Worm (Caenorhabditis elegans): ENCODE data around the gene fmo-3.

Gene fmo-3

ce11 chrIII:10721056-10721455, 26.6 kb downstream of the fmo-3 start:
- no peak for TF ChIP-seq blmp-1 (tag; optimal IDR thresholded peaks at IDR 0.05)
- TF ChIP-seq unc-39 (tag; optimal IDR thresholded peaks at IDR 0.05): no peak
- TF ChIP-seq tbx-8 (GFP tag; optimal IDR thresholded peaks at IDR 0.05): no peak
- no peak for TF ChIP-seq lin-32 (GFP tag; optimal IDR thresholded peaks at IDR 0.05)
- TF ChIP-seq sptf-1 (tag; optimal IDR thresholded peaks at IDR 0.05): no peak
- no peak for TF ChIP-seq ceh-83 (GFP tag; optimal IDR thresholded peaks at IDR 0.05)
- TF ChIP-seq ceh-43 (GFP tag; optimal IDR thresholded peaks at IDR 0.05): no peak
- TF ChIP-seq nhr-237 (tag; optimal IDR thresholded peaks at IDR 0.05): no peak
- TF ChIP-seq ztf-11 (tag; optimal IDR thresholded peaks at IDR 0.05): no peak
- no peak for TF ChIP-seq mls-2 (tag; optimal IDR thresholded peaks at IDR 0.05)

- TF ChIP-seq hlh-1 (tag; optimal IDR thresholded peaks at IDR 0.05) (no peak), unc-39 (tag; optimal IDR thresholded peaks at IDR 0.05) (no peak), mab-5 (tag; optimal IDR thresholded peaks at IDR 0.05) (no peak), nhr-12 (tag; optimal IDR thresholded peaks at IDR 0.05) (no peak), ztf-11 (tag; optimal IDR thresholded peaks at IDR 0.05) (no peak), blmp-1 (tag; optimal IDR thresholded peaks at IDR 0.05) (no peak), nhr-237 (tag; optimal IDR thresholded peaks at IDR 0.05) (no peak), sptf-1 (tag; optimal IDR thresholded peaks at IDR 0.05) (no peak), sem-2 (GFP tag; optimal IDR thresholded peaks at IDR 0.05) (no peak), lin-32 (GFP tag; optimal IDR thresholded peaks at IDR 0.05) (no peak), ces-1 (GFP tag; optimal IDR thresholded peaks at IDR 0.05) (no peak), ham-2 (GFP tag; optimal IDR thresholded peaks at IDR 0.05) (no peak), elt-1 (tag; optimal IDR thresholded peaks at IDR 0.05; ENCODE audit: borderline replicate concordance, insufficient read depth) (no peak), ceh-43 (GFP tag; optimal IDR thresholded peaks at IDR 0.05) (no peak), nhr-76 (tag; optimal IDR thresholded peaks at IDR 0.05) (no peak), lin-13 (tag; optimal IDR thresholded peaks at IDR 0.05) (no peak), unc-120 (tag; optimal IDR thresholded peaks at IDR 0.05; ENCODE audit: poor library complexity, severe bottlenecking) (no peak), drap-1 (GFP tag; optimal IDR thresholded peaks at IDR 0.05) (no peak), unc-62 (GFP tag; optimal IDR thresholded peaks at IDR 0.05) (no peak), pha-4 (tag; optimal IDR thresholded peaks at IDR 0.05) (no peak)
Measured at ce11 chrIII:10730510-10730909, 36.0 kb downstream of the fmo-3 start, which contains the start of gene tat-3. tat-3 (minus strand) TSS chrIII:10730705.

ce11 chrIII:10733300-10733699, 38.8 kb downstream of the fmo-3 start:
- no peak for TF ChIP-seq bed-3 (GFP tag; optimal IDR thresholded peaks at IDR 0.05)
- TF ChIP-seq unc-39 (tag; optimal IDR thresholded peaks at IDR 0.05): no peak
- TF ChIP-seq flh-1 (GFP tag; optimal IDR thresholded peaks at IDR 0.05): no peak
- no peak for TF ChIP-seq sem-2 (GFP tag; optimal IDR thresholded peaks at IDR 0.05)
- no peak for TF ChIP-seq elt-1 (tag; optimal IDR thresholded peaks at IDR 0.05; ENCODE audit: borderline replicate concordance, insufficient read depth)
- no peak for TF ChIP-seq lsy-2 (tag; optimal IDR thresholded peaks at IDR 0.05)
- no peak for TF ChIP-seq snpc-4 (tag; optimal IDR thresholded peaks at IDR 0.05)
- no peak for TF ChIP-seq ces-1 (GFP tag; optimal IDR thresholded peaks at IDR 0.05)
- no peak for TF ChIP-seq pha-4 (tag; optimal IDR thresholded peaks at IDR 0.05)
- TF ChIP-seq unc-62 (GFP tag; optimal IDR thresholded peaks at IDR 0.05): no peak
- no peak for TF ChIP-seq mab-5 (tag; optimal IDR thresholded peaks at IDR 0.05)
- no peak for TF ChIP-seq nhr-28 (tag; optimal IDR thresholded peaks at IDR 0.05)
- TF ChIP-seq mep-1 (tag; optimal IDR thresholded peaks at IDR 0.05): no peak
- TF ChIP-seq lin-32 (GFP tag; optimal IDR thresholded peaks at IDR 0.05): no peak
- no peak for TF ChIP-seq lin-13 (tag; optimal IDR thresholded peaks at IDR 0.05)
- TF ChIP-seq sptf-1 (tag; optimal IDR thresholded peaks at IDR 0.05): no peak
- TF ChIP-seq unc-120 (tag; optimal IDR thresholded peaks at IDR 0.05; ENCODE audit: poor library complexity, severe bottlenecking): no peak
- TF ChIP-seq nhr-2 (tag; optimal IDR thresholded peaks at IDR 0.05): no peak
- TF ChIP-seq tbx-8 (GFP tag; optimal IDR thresholded peaks at IDR 0.05): no peak
- TF ChIP-seq nhr-237 (tag; optimal IDR thresholded peaks at IDR 0.05): no peak

ce11 chrIII:10734511-10735233, 40.2 kb downstream of the fmo-3 start:
- TF ChIP-seq nhr-2 (tag; optimal IDR thresholded peaks at IDR 0.05) (no peak), ces-1 (GFP tag; optimal IDR thresholded peaks at IDR 0.05) (no peak), M03D4.4 (tag; optimal IDR thresholded peaks at IDR 0.05) (no peak), ceh-43 (GFP tag; optimal IDR thresholded peaks at IDR 0.05) (no peak), flh-1 (GFP tag; optimal IDR thresholded peaks at IDR 0.05) (no peak), ceh-39 (tag; optimal IDR thresholded peaks at IDR 0.05) (no peak), elt-3 (tag; optimal IDR thresholded peaks at IDR 0.05) (no peak), cnd-1 (tag; optimal IDR thresholded peaks at IDR 0.05) (no peak), unc-39 (tag; optimal IDR thresholded peaks at IDR 0.05) (no peak), nhr-237 (tag; optimal IDR thresholded peaks at IDR 0.05) (no peak), lin-13 (tag; optimal IDR thresholded peaks at IDR 0.05) (no peak), ztf-11 (tag; optimal IDR thresholded peaks at IDR 0.05) (no peak), tbx-8 (GFP tag; optimal IDR thresholded peaks at IDR 0.05) (no peak), blmp-1 (tag; optimal IDR thresholded peaks at IDR 0.05) (no peak), unc-62 (GFP tag; optimal IDR thresholded peaks at IDR 0.05) (no peak), mls-2 (tag; optimal IDR thresholded peaks at IDR 0.05) (no peak), nhr-76 (tag; optimal IDR thresholded peaks at IDR 0.05) (no peak), lin-32 (GFP tag; optimal IDR thresholded peaks at IDR 0.05) (no peak), nhr-12 (tag; optimal IDR thresholded peaks at IDR 0.05) (no peak), sem-2 (GFP tag; optimal IDR thresholded peaks at IDR 0.05) (no peak)

Measured in whole organism, mixed stage, embryonic.